Fruit fly (Drosophila melanogaster) whole organism, embryonic: ENCODE data around the gene PpD6.

Experiments used
- Atf6 ChIP-seq: fragments of 200-800 bp; sonication (Bioruptor generic); IDR thresholded peaks from 2 replicates; pipeline ENCODE4 v1.3.6; 2022; ENCODE audit warnings: missing biosample characterization, missing genetic modification characterization
- BEAF-32 ChIP-seq: fragments of 200-800 bp; sonication (Bioruptor generic); optimal IDR thresholded peaks from 3 replicates; lab custom pipeline; 2017; ENCODE audit warnings: missing biosample characterization, missing genetic modification characterization, mild to moderate bottlenecking, moderate library complexity, missing genetic modification reagents
- Bgb ChIP-seq: fragments of 200-800 bp; sonication (Bioruptor generic); IDR thresholded peaks from 2 replicates; pipeline ENCODE4 v1.3.6; 2022; ENCODE audit warnings: missing biosample characterization, missing genetic modification characterization; ENCODE audit not compliant: partially characterized antibody
- CG10959 ChIP-seq: fragments of 200-800 bp; sonication (Bioruptor generic); IDR thresholded peaks from 2 replicates; pipeline ENCODE4 v1.3.6; 2022; ENCODE audit warnings: missing biosample characterization, missing genetic modification characterization
- CG11398 ChIP-seq: fragments of 200-800 bp; sonication (Bioruptor generic); optimal IDR thresholded peaks from 2 replicates; lab custom pipeline; 2016; ENCODE audit warnings: missing biosample characterization, missing genetic modification characterization
- CG14965 ChIP-seq: fragments of 200-800 bp; sonication (Bioruptor generic); optimal IDR thresholded peaks from 2 replicates; lab custom pipeline; 2016; ENCODE audit warnings: missing biosample characterization, missing genetic modification characterization, borderline replicate concordance
- CG15269 ChIP-seq: fragments of 200-800 bp; sonication (Bioruptor generic); optimal IDR thresholded peaks from 2 replicates; lab custom pipeline; 2018; ENCODE audit warnings: missing biosample characterization, mild to moderate bottlenecking, missing genetic modification characterization, moderate library complexity
- CG16863 ChIP-seq: fragments of 200-800 bp; sonication (Bioruptor generic); optimal IDR thresholded peaks from 3 replicates; lab custom pipeline; 2016; ENCODE audit warnings: missing biosample characterization, missing genetic modification characterization
- CG17829 ChIP-seq: fragments of 200-800 bp; optimal IDR thresholded peaks from 2 replicates; lab custom pipeline; 2019; ENCODE audit warnings: missing biosample characterization, mild to moderate bottlenecking, missing genetic modification characterization, moderate library complexity
- CG18599 ChIP-seq: fragments of 200-800 bp; sonication (Bioruptor generic); optimal IDR thresholded peaks from 3 replicates; lab custom pipeline; 2017; ENCODE audit warnings: missing biosample characterization, missing genetic modification characterization, mild to moderate bottlenecking, moderate library complexity, missing genetic modification reagents
- CG2199 ChIP-seq: fragments of 200-800 bp; sonication (Bioruptor generic); IDR thresholded peaks from 3 replicates; pipeline ENCODE4 v1.3.6; 2022; ENCODE audit warnings: missing biosample characterization, missing genetic modification characterization
- CG2678 ChIP-seq: fragments of 200-800 bp; sonication (Bioruptor generic); optimal IDR thresholded peaks from 3 replicates; lab custom pipeline; 2019; ENCODE audit warnings: missing biosample characterization, mild to moderate bottlenecking, missing genetic modification characterization, moderate library complexity
- CG31224 ChIP-seq: fragments of 200-800 bp; sonication (Bioruptor generic); IDR thresholded peaks from 2 replicates; pipeline ENCODE4 v1.3.6; 2022; ENCODE audit warnings: missing biosample characterization, missing genetic modification characterization
- CG34224 ChIP-seq: fragments of 200-800 bp; sonication (Bioruptor generic); IDR thresholded peaks from 3 replicates; pipeline ENCODE4 v1.3.6; 2022; ENCODE audit warnings: missing biosample characterization, missing genetic modification characterization; ENCODE audit not compliant: partially characterized antibody
- CG34422 ChIP-seq: fragments of 200-800 bp; sonication (Bioruptor generic); IDR thresholded peaks from 3 replicates; pipeline ENCODE4 v1.3.6; 2022; ENCODE audit warnings: missing biosample characterization, missing genetic modification characterization
- CG6683 ChIP-seq: fragments of 200-800 bp; sonication (Bioruptor generic); optimal IDR thresholded peaks from 2 replicates; lab custom pipeline; 2017; ENCODE audit warnings: missing biosample characterization, mild to moderate bottlenecking, missing genetic modification characterization, missing genetic modification reagents
- CG7556 ChIP-seq: fragments of 200-800 bp; sonication (Bioruptor generic); optimal IDR thresholded peaks from 2 replicates; lab custom pipeline; 2017; ENCODE audit warnings: missing biosample characterization, mild to moderate bottlenecking, missing genetic modification characterization
- CG8281 ChIP-seq: fragments of 200-800 bp; sonication (Bioruptor generic); optimal IDR thresholded peaks from 2 replicates; lab custom pipeline; 2018; ENCODE audit warnings: missing biosample characterization, mild to moderate bottlenecking, missing genetic modification characterization, moderate library complexity
- CG8924 ChIP-seq: fragments of 200-800 bp; optimal IDR thresholded peaks from 3 replicates; lab custom pipeline; 2019; ENCODE audit warnings: missing biosample characterization, mild to moderate bottlenecking, missing genetic modification characterization, moderate library complexity
- Dad ChIP-seq: fragments of 200-800 bp; sonication (Bioruptor generic); optimal IDR thresholded peaks from 3 replicates; lab custom pipeline; 2016; ENCODE audit warnings: missing biosample characterization, missing genetic modification characterization
- Dp ChIP-seq: fragments of 200-800 bp; sonication (Bioruptor generic); optimal IDR thresholded peaks from 2 replicates; lab custom pipeline; 2018; ENCODE audit warnings: missing biosample characterization, mild to moderate bottlenecking, missing genetic modification characterization, moderate library complexity
- Dref ChIP-seq: fragments of 200-800 bp; sonication (Bioruptor generic); IDR thresholded peaks from 2 replicates; pipeline ENCODE4 v1.3.6; 2022; ENCODE audit warnings: missing biosample characterization, missing genetic modification characterization
- HLH4C ChIP-seq: fragments of 200-800 bp; sonication (Bioruptor generic); IDR thresholded peaks from 3 replicates; pipeline ENCODE4 v1.3.6; 2022; ENCODE audit warnings: missing biosample characterization, missing genetic modification characterization; ENCODE audit not compliant: partially characterized antibody
- Hmx ChIP-seq: fragments of 200-800 bp; sonication (Bioruptor generic); optimal IDR thresholded peaks from 2 replicates; lab custom pipeline; 2016; ENCODE audit warnings: missing biosample characterization, missing genetic modification characterization
- Kr ChIP-seq: fragments of 200-800 bp; sonication (Bioruptor generic); optimal IDR thresholded peaks from 2 replicates; lab custom pipeline; 2017; ENCODE audit warnings: missing biosample characterization, mild to moderate bottlenecking, missing genetic modification characterization
- Neu2 ChIP-seq: fragments of 200-800 bp; sonication (Bioruptor generic); optimal IDR thresholded peaks from 3 replicates; lab custom pipeline; 2016; ENCODE audit warnings: missing biosample characterization, missing genetic modification characterization, borderline replicate concordance
- NfI ChIP-seq: fragments of 200-800 bp; sonication (Bioruptor generic); optimal IDR thresholded peaks from 3 replicates; lab custom pipeline; 2018; ENCODE audit warnings: missing biosample characterization, mild to moderate bottlenecking, missing genetic modification characterization, moderate library complexity
- Oaz ChIP-seq: fragments of 200-800 bp; sonication (Bioruptor generic); IDR thresholded peaks from 2 replicates; pipeline ENCODE4 v1.3.6; 2022; ENCODE audit warnings: missing biosample characterization, missing genetic modification characterization
- Pdp1 ChIP-seq, 2 experiments: fragments of 200-800 bp; sonication (Bioruptor generic); optimal IDR thresholded peaks; 3 replicates each; lab custom pipeline; 2016; ENCODE audit warnings: missing biosample characterization in 2 of 2, missing genetic modification characterization in 2 of 2, mild to moderate bottlenecking in 1 of 2, moderate library complexity in 1 of 2
- Rfx ChIP-seq: fragments of 200-800 bp; sonication (Bioruptor generic); IDR thresholded peaks from 2 replicates; pipeline ENCODE4 v1.3.6; 2022; ENCODE audit warnings: missing biosample characterization, missing genetic modification characterization
- Stat92E ChIP-seq, 3 experiments: fragments of >200 bp in 2 of 3; fragments of 200-800 bp in 1 of 3; sonication (Bioruptor generic) in 1 of 3; optimal IDR thresholded peaks; 2 replicates each; lab custom pipeline; 2017 to 2019; ENCODE audit warnings: missing biosample characterization in 3 of 3, missing genetic modification characterization in 3 of 3, mild to moderate bottlenecking in 1 of 3, moderate library complexity in 1 of 3
- caup ChIP-seq: fragments of 200-800 bp; sonication (Bioruptor generic); optimal IDR thresholded peaks from 3 replicates; lab custom pipeline; 2017; ENCODE audit warnings: missing biosample characterization, mild to moderate bottlenecking, missing genetic modification characterization, moderate library complexity; ENCODE audit not compliant: severe bottlenecking
- croc ChIP-seq: fragments of 200-800 bp; sonication (Bioruptor generic); conservative IDR thresholded peaks from 3 replicates; pipeline ENCODE4 v1.3.6; 2022; ENCODE audit warnings: missing biosample characterization, missing genetic modification characterization
- danr ChIP-seq: fragments of 200-800 bp; sonication (Bioruptor generic); IDR thresholded peaks from 2 replicates; pipeline ENCODE4 v1.3.6; 2022; ENCODE audit warnings: missing biosample characterization, missing genetic modification characterization
- dpn ChIP-seq, 2 experiments: fragments of 200-800 bp; sonication (Bioruptor generic); optimal IDR thresholded peaks; 3 replicates each; lab custom pipeline; 2016; ENCODE audit warnings: missing biosample characterization in 2 of 2, missing genetic modification characterization in 2 of 2
- gcm ChIP-seq: fragments of 200-800 bp; sonication (Bioruptor generic); optimal IDR thresholded peaks from 2 replicates; lab custom pipeline; 2019; ENCODE audit warnings: missing biosample characterization, mild to moderate bottlenecking, missing genetic modification characterization, moderate library complexity
- kah ChIP-seq: fragments of 200-800 bp; sonication (Bioruptor generic); optimal IDR thresholded peaks from 2 replicates; lab custom pipeline; 2018; ENCODE audit warnings: missing biosample characterization, mild to moderate bottlenecking, missing genetic modification characterization
- mld ChIP-seq: fragments of 200-800 bp; sonication (Bioruptor generic); IDR thresholded peaks from 3 replicates; pipeline ENCODE4 v1.3.6; 2022; ENCODE audit warnings: missing biosample characterization, missing genetic modification characterization; ENCODE audit not compliant: partially characterized antibody
- nerfin-1 ChIP-seq: fragments of 200-800 bp; sonication (Bioruptor generic); optimal IDR thresholded peaks from 3 replicates; lab custom pipeline; 2019; ENCODE audit warnings: missing biosample characterization, mild to moderate bottlenecking, missing genetic modification characterization, moderate library complexity
- nom ChIP-seq: fragments of 200-800 bp; sonication (Bioruptor generic); optimal IDR thresholded peaks from 2 replicates; lab custom pipeline; 2017; ENCODE audit warnings: missing biosample characterization, missing genetic modification characterization, mild to moderate bottlenecking, moderate library complexity, missing genetic modification reagents
- oc ChIP-seq: fragments of 200-800 bp; sonication (Bioruptor generic); optimal IDR thresholded peaks from 2 replicates; lab custom pipeline; 2018; ENCODE audit warnings: missing biosample characterization, mild to moderate bottlenecking, missing genetic modification characterization, moderate library complexity
- phol ChIP-seq: fragments of 200-800 bp; sonication (Bioruptor generic); optimal IDR thresholded peaks from 3 replicates; lab custom pipeline; 2018; ENCODE audit warnings: missing biosample characterization, mild to moderate bottlenecking, missing genetic modification characterization, moderate library complexity
- salm ChIP-seq: fragments of 200-800 bp; sonication (Bioruptor generic); optimal IDR thresholded peaks from 2 replicates; lab custom pipeline; 2018; ENCODE audit warnings: missing biosample characterization, mild to moderate bottlenecking, missing genetic modification characterization
- sim ChIP-seq: fragments of 200-800 bp; sonication (Bioruptor generic); IDR thresholded peaks from 2 replicates; pipeline ENCODE4 v1.3.6; 2022; ENCODE audit warnings: missing biosample characterization, missing genetic modification characterization
- sisA ChIP-seq: fragments of 200-800 bp; sonication (Bioruptor generic); IDR thresholded peaks from 2 replicates; pipeline ENCODE4 v1.3.6; 2022; ENCODE audit warnings: missing biosample characterization, missing genetic modification characterization
- tx ChIP-seq: fragments of 200-800 bp; sonication (Bioruptor generic); optimal IDR thresholded peaks from 2 replicates; lab custom pipeline; 2016; ENCODE audit warnings: missing biosample characterization, missing genetic modification characterization
- vfl ChIP-seq: fragments of 200-800 bp; sonication (Bioruptor generic); optimal IDR thresholded peaks from 2 replicates; lab custom pipeline; 2016; ENCODE audit warnings: missing biosample characterization, missing genetic modification characterization
- wdn ChIP-seq: fragments of 200-800 bp; sonication (Bioruptor generic); IDR thresholded peaks from 2 replicates; pipeline ENCODE4 v1.3.6; 2022; ENCODE audit warnings: missing biosample characterization, missing genetic modification characterization
- z ChIP-seq: fragments of 200-800 bp; sonication (Bioruptor generic); IDR thresholded peaks from 3 replicates; pipeline ENCODE4 v1.3.6; 2022; ENCODE audit warnings: missing biosample characterization, missing genetic modification characterization

Gene PpD6

DNA sequence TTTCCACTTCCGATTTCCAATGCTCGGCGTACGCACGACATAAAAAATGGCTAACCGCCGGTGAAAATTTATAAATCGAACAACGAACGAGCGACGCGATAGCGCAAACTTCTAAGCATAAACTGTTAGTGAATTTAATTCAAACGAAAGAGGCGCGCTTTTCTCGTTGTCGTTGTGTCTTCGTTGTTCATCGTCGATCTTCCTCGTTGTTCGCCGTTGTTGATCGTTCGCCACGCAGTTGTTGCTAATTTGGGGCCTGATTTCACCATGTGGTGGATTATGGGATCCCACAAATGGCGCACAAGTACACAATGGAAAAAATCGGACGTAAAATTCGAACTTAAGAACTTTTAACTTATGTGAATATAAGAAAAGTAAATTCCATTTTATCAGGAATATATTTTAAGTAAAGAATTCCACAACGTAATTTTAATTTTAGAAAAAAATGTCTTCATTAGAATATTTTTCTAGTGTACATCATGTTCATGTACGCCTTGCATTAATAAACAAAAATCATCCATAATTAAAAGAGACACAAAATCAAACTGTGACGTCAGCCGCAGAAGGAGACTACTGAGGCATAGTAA is 23.1 kb upstream of the PpD6 start (continued):
- TF ChIP-seq NfI (GFP tag; lab: Kevin White, UChicago) (peak; percentile 48), kah (GFP tag; lab: Kevin White, UChicago) (peak; percentile 40), Kr (no peak), HLH4C (GFP tag; lab: Robert Waterston, UW) (no peak), Atf6 (GFP tag; lab: Robert Waterston, UW) (peak; percentile 79), wdn (GFP tag; lab: Robert Waterston, UW) (no peak), CG34422 (peak; percentile 60; the same call in 1 of the 3 replicates), vfl (GFP tag; lab: Kevin White, UChicago) (peak; percentile 59), CG2199 (no peak), CG8924 (tag; lab: Kevin White, UChicago) (peak; percentile 79), mld (no peak), CG31224 (GFP tag; lab: Robert Waterston, UW) (peak; percentile 67), CG7556 (GFP tag; lab: Kevin White, UChicago) (peak; percentile 78), croc (GFP tag; lab: Robert Waterston, UW) (no peak), CG18599 (GFP tag; lab: Kevin White, UChicago) (peak; percentile 81), CG17829 (tag; lab: Kevin White, UChicago) (peak; percentile 58), sisA (GFP tag; lab: Robert Waterston, UW) (peak; percentile 51), gcm (GFP tag; lab: Kevin White, UChicago) (peak; percentile 53), CG34224 (no peak), phol (tag; lab: Kevin White, UChicago) (peak; percentile 71), CG15269 (peak; percentile 86), CG16863 (GFP tag; lab: Kevin White, UChicago) (peak; percentile 32), Neu2 (no peak), danr (GFP tag; lab: Robert Waterston, UW) (0 out of 2 replicates have a peak, but pooled peaks have one; percentile 13), nom (GFP tag; lab: Kevin White, UChicago) (no peak), Oaz (GFP tag; lab: Robert Waterston, UW) (peak; percentile 57), nerfin-1 (peak; percentile 19), CG6683 (GFP tag; lab: Kevin White, UChicago) (peak; percentile 53), Dp (GFP tag; lab: Kevin White, UChicago) (peak; percentile 11), salm (peak; percentile 54), Pdp1 (GFP tag; optimal IDR thresholded peaks at IDR 0.05; lab: Kevin White, UChicago) (peak; percentile 27 to 43), CG10959 (GFP tag; lab: Robert Waterston, UW) (no peak), Dad (GFP tag; lab: Kevin White, UChicago) (peak; percentile 9), BEAF-32 (GFP tag; lab: Kevin White, UChicago) (no peak), CG2678 (peak; percentile 86), CG14965 (no peak), Rfx (GFP tag; lab: Robert Waterston, UW) (peak; percentile 84), sim (GFP tag; lab: Robert Waterston, UW) (no peak), Stat92E (GFP tag; optimal IDR thresholded peaks at IDR 0.05; lab: Kevin White, UChicago) (no peak), Dref (GFP tag; lab: Robert Waterston, UW) (no peak), CG11398 (GFP tag; lab: Kevin White, UChicago) (no peak), z (GFP tag; lab: Robert Waterston, UW) (no peak), Hmx (GFP tag; lab: Kevin White, UChicago) (no peak), caup (GFP tag; lab: Kevin White, UChicago) (peak; percentile 69), oc (tag; lab: Kevin White, UChicago) (no peak), dpn (GFP tag; optimal IDR thresholded peaks at IDR 0.05; lab: Kevin White, UChicago) (peak; percentile 69 to 72), CG8281 (tag; lab: Kevin White, UChicago) (peak; percentile 3), tx (GFP tag; lab: Kevin White, UChicago) (peak; percentile 18), Bgb (GFP tag; lab: Robert Waterston, UW) (no peak)
